Fruit fly (Drosophila melanogaster): ENCODE results near the gene chinmo.

dm6 chr2L:1668616-1669020, 17.6 kb downstream of the chinmo start:
- no peak for TF ChIP-seq Abd-B (GFP tag; optimal IDR thresholded peaks at IDR 0.05)
- no peak for TF ChIP-seq Hr78 (GFP tag; optimal IDR thresholded peaks at IDR 0.05)
- TF ChIP-seq psq (GFP tag; optimal IDR thresholded peaks at IDR 0.05), result peak; percentile 92
- TF ChIP-seq h (GFP tag; optimal IDR thresholded peaks at IDR 0.05), result peak; percentile 83
- peak; percentile 79 for TF ChIP-seq Hr83 (GFP tag; optimal IDR thresholded peaks at IDR 0.05; ENCODE audit: poor library complexity, severe bottlenecking)
- peak; percentile 65 for TF ChIP-seq fru (GFP tag; optimal IDR thresholded peaks at IDR 0.05)
